Worm (Caenorhabditis elegans) whole organism, L4 larva: ENCODE results near the gene Y116A8C.27.

ENCODE experiments used
- F10B5.3 ChIP-seq: sonication (generic microtip); optimal IDR thresholded peaks from 2 replicates; lab custom pipeline; 2016; ENCODE audit warnings: mild to moderate bottlenecking, missing genetic modification characterization, missing compliant biosample characterization
- F37D6.2 ChIP-seq: sonication (generic microtip); optimal IDR thresholded peaks from 2 replicates; lab custom pipeline; 2016; ENCODE audit warnings: mild to moderate bottlenecking, missing genetic modification characterization, missing compliant biosample characterization
- F49E8.2 ChIP-seq: sonication (generic microtip); optimal IDR thresholded peaks from 2 replicates; lab custom pipeline; 2016; ENCODE audit warnings: missing compliant biosample characterization, mild to moderate bottlenecking, missing genetic modification characterization, borderline replicate concordance
- Y5F2A.4 ChIP-seq: fragments of 200-800 bp; sonication (Bioruptor generic); optimal IDR thresholded peaks from 2 replicates; lab custom pipeline; 2018; ENCODE audit warnings: mild to moderate bottlenecking, missing genetic modification characterization, missing compliant biosample characterization
- attf-4 ChIP-seq: sonication (generic microtip); optimal IDR thresholded peaks from 3 replicates; lab custom pipeline; 2017; ENCODE audit warnings: missing biosample characterization, missing genetic modification characterization
- ceh-20 ChIP-seq: fragments of 200-800 bp; sonication (Bioruptor generic); IDR thresholded peaks from 2 replicates; pipeline ENCODE4 v1.3.6; 2022; ENCODE audit warnings: missing genetic modification reagents, missing genetic modification characterization, missing compliant biosample characterization
- ceh-28 ChIP-seq: fragments of 150-350 bp; optimal IDR thresholded peaks from 2 replicates; lab custom pipeline; 2014; ENCODE audit warnings: missing biosample characterization, missing genetic modification reagents, missing genetic modification characterization
- ceh-44 ChIP-seq: fragments of 200-800 bp; sonication (Bioruptor generic); IDR thresholded peaks from 2 replicates; pipeline ENCODE4 v1.3.6; 2022; ENCODE audit warnings: missing genetic modification reagents, missing genetic modification characterization, missing compliant biosample characterization
- daf-8 ChIP-seq: fragments of 200-800 bp; sonication (Bioruptor generic); IDR thresholded peaks from 2 replicates; pipeline ENCODE4 v1.3.6; 2022; ENCODE audit warnings: missing genetic modification characterization, missing compliant biosample characterization
- dve-1 ChIP-seq: sonication (generic microtip); optimal IDR thresholded peaks from 2 replicates; lab custom pipeline; 2017; ENCODE audit warnings: antibody characterized with exemption, mild to moderate bottlenecking, missing genetic modification characterization, missing compliant biosample characterization; ENCODE audit not compliant: insufficient read depth
- fkh-10 ChIP-seq: fragments of 150-350 bp; optimal IDR thresholded peaks from 2 replicates; lab custom pipeline; 2014; ENCODE audit warnings: missing biosample characterization, missing genetic modification reagents, missing genetic modification characterization
- hif-1 ChIP-seq, 2 experiments: sonication (generic microtip); optimal IDR thresholded peaks; 2 replicates each; lab custom pipeline; 2016 to 2017; ENCODE audit warnings: missing compliant biosample characterization in 2 of 2, missing genetic modification characterization in 2 of 2, missing genetic modification reagents in 2 of 2, missing genotype in 2 of 2, mild to moderate bottlenecking in 1 of 2
- hlh-30 ChIP-seq: sonication (generic microtip); optimal IDR thresholded peaks from 2 replicates; lab custom pipeline; 2017; ENCODE audit warnings: antibody characterized with exemption, mild to moderate bottlenecking, missing genetic modification characterization, missing compliant biosample characterization; ENCODE audit not compliant: insufficient read depth
- hmg-1.1 ChIP-seq: fragments of 200-800 bp; sonication (Bioruptor generic); IDR thresholded peaks from 2 replicates; pipeline ENCODE4 v1.3.6; 2022; ENCODE audit warnings: missing genetic modification reagents, missing genetic modification characterization, missing compliant biosample characterization
- lin-13 ChIP-seq: fragments of 150-350 bp; optimal IDR thresholded peaks from 2 replicates; lab custom pipeline; 2014; ENCODE audit warnings: missing biosample characterization, missing genetic modification reagents, missing genetic modification characterization
- lin-15B ChIP-seq: fragments of 150-350 bp; sonication (generic microtip); optimal IDR thresholded peaks from 3 replicates; lab custom pipeline; 2014; ENCODE audit warnings: missing biosample characterization, missing genetic modification characterization
- lin-29 ChIP-seq: fragments of 200-800 bp; sonication (Bioruptor generic); IDR thresholded peaks from 2 replicates; pipeline ENCODE4 v1.3.6; 2022; ENCODE audit warnings: missing genetic modification reagents, missing genetic modification characterization, missing compliant biosample characterization
- lin-39 ChIP-seq: fragments of 150-350 bp; optimal IDR thresholded peaks from 2 replicates; lab custom pipeline; 2014; ENCODE audit warnings: missing biosample characterization, missing genetic modification reagents, missing genetic modification characterization
- lir-3 ChIP-seq: sonication (generic microtip); optimal IDR thresholded peaks from 2 replicates; lab custom pipeline; 2016; ENCODE audit warnings: mild to moderate bottlenecking, missing genetic modification characterization, missing compliant biosample characterization
- madf-9 ChIP-seq: fragments of 200-800 bp; sonication (Bioruptor generic); conservative IDR thresholded peaks from 2 replicates; pipeline ENCODE4 v1.3.6; 2022; ENCODE audit warnings: missing genetic modification reagents, missing genetic modification characterization, missing compliant biosample characterization
- mes-2 ChIP-seq: sonication (generic microtip); optimal IDR thresholded peaks from 2 replicates; lab custom pipeline; 2016; ENCODE audit warnings: missing genotype, mild to moderate bottlenecking, missing genetic modification characterization, missing compliant biosample characterization; ENCODE audit not compliant: poor library complexity, severe bottlenecking
- mxl-2 ChIP-seq: fragments of 200-800 bp; sonication (Bioruptor generic); conservative IDR thresholded peaks from 2 replicates; pipeline ENCODE4 v1.3.6; 2022; ENCODE audit warnings: missing genetic modification reagents, missing genetic modification characterization, missing compliant biosample characterization
- mxl-3 ChIP-seq: fragments of 200-800 bp; sonication (Bioruptor generic); optimal IDR thresholded peaks from 2 replicates; lab custom pipeline; 2018; ENCODE audit warnings: mild to moderate bottlenecking, missing genetic modification characterization, missing compliant biosample characterization
- nhr-11 ChIP-seq: fragments of 150-350 bp; optimal IDR thresholded peaks from 2 replicates; lab custom pipeline; 2014; ENCODE audit warnings: missing biosample characterization, missing genetic modification characterization
- nhr-111 ChIP-seq: fragments of 200-800 bp; sonication (Bioruptor generic); optimal IDR thresholded peaks from 2 replicates; lab custom pipeline; 2018; ENCODE audit warnings: mild to moderate bottlenecking, missing genetic modification characterization, missing compliant biosample characterization
- nhr-6 ChIP-seq: fragments of 150-350 bp; optimal IDR thresholded peaks from 2 replicates; lab custom pipeline; 2014; ENCODE audit warnings: missing biosample characterization, missing genetic modification characterization
- pqm-1 ChIP-seq: sonication (generic microtip); optimal IDR thresholded peaks from 2 replicates; lab custom pipeline; 2017; ENCODE audit warnings: missing biosample characterization, missing genetic modification characterization
- sdz-12 ChIP-seq: fragments of 200-800 bp; sonication (Bioruptor generic); optimal IDR thresholded peaks from 2 replicates; lab custom pipeline; 2018; ENCODE audit warnings: mild to moderate bottlenecking, missing genetic modification characterization, missing compliant biosample characterization
- snpc-1.2 ChIP-seq: fragments of 200-800 bp; sonication (Bioruptor generic); IDR thresholded peaks from 2 replicates; pipeline ENCODE4 v1.3.6; 2022; ENCODE audit warnings: missing genetic modification reagents, missing genetic modification characterization, missing compliant biosample characterization
- snpc-4 ChIP-seq: fragments of 150-350 bp; optimal IDR thresholded peaks from 2 replicates; lab custom pipeline; 2014; ENCODE audit warnings: missing biosample characterization, missing genetic modification characterization
- spr-3 ChIP-seq: fragments of 200-800 bp; sonication (Bioruptor generic); optimal IDR thresholded peaks from 2 replicates; lab custom pipeline; 2018; ENCODE audit warnings: mild to moderate bottlenecking, missing genetic modification characterization, missing compliant biosample characterization
- tra-1 ChIP-seq: fragments of 200-800 bp; sonication (Bioruptor generic); IDR thresholded peaks from 2 replicates; pipeline ENCODE4 v1.3.6; 2022; ENCODE audit warnings: missing genetic modification reagents, missing genetic modification characterization, missing compliant biosample characterization
- unc-39 ChIP-seq: sonication (generic microtip); optimal IDR thresholded peaks from 2 replicates; lab custom pipeline; 2017; ENCODE audit warnings: missing biosample characterization, missing genetic modification characterization

Y116A8C.27 gene

ce11 chrIV:17048257-17048656 lies 47.8 kb downstream of the Y116A8C.27 start, which contains the start of gene athp-3:
TSS of gene athp-3 (minus strand) at chrIV:17048357.
- no peak for TF ChIP-seq ceh-20
- no peak for TF ChIP-seq lin-29
- no peak for TF ChIP-seq tra-1 (GFP tag; lab: Robert Waterston, UW)
- no peak for TF ChIP-seq hif-1 (tag; optimal IDR thresholded peaks at IDR 0.05; lab: Kevin White, UChicago)
- TF ChIP-seq sdz-12 (GFP tag; lab: Kevin White, UChicago) = no peak
- TF ChIP-seq nhr-111 = no peak
- TF ChIP-seq nhr-11 = no peak
- no peak for TF ChIP-seq F37D6.2
- no peak for TF ChIP-seq Y5F2A.4 (GFP tag; lab: Kevin White, UChicago)
- TF ChIP-seq nhr-6 = no peak
- no peak for TF ChIP-seq lin-13 (GFP tag; lab: Kevin White, UChicago)
- TF ChIP-seq mxl-3 (GFP tag; lab: Kevin White, UChicago) = no peak
- no peak for TF ChIP-seq hmg-1.1 (GFP tag; lab: Robert Waterston, UW)
- no peak for TF ChIP-seq lin-15B (tag; lab: Kevin White, UChicago)
- no peak for TF ChIP-seq mxl-2 (GFP tag; lab: Robert Waterston, UW)
- TF ChIP-seq dve-1 (tag; lab: Kevin White, UChicago) = no peak
- no peak for TF ChIP-seq ceh-44 (GFP tag; lab: Robert Waterston, UW)
- TF ChIP-seq mes-2 (tag; lab: Kevin White, UChicago) = no peak
- TF ChIP-seq fkh-10 (GFP tag; lab: Kevin White, UChicago) = no peak
- TF ChIP-seq, all 104 proteins: peak for 0

ce11 chrIV:17045691-17046090 lies 50.4 kb downstream of the Y116A8C.27 start, which contains the start of gene clec-195:
TSS of gene clec-195 (minus strand) at chrIV:17045791.
- TF ChIP-seq hlh-30 (tag; lab: Kevin White, UChicago) = no peak
- TF ChIP-seq attf-4 (tag; lab: Kevin White, UChicago) = no peak
- TF ChIP-seq lin-29 = no peak
- no peak for TF ChIP-seq daf-8 (GFP tag; lab: Robert Waterston, UW)
- no peak for TF ChIP-seq snpc-1.2 (GFP tag; lab: Robert Waterston, UW)
- no peak for TF ChIP-seq Y5F2A.4 (GFP tag; lab: Kevin White, UChicago)
- TF ChIP-seq unc-39 (tag; lab: Kevin White, UChicago) = no peak
- no peak for TF ChIP-seq tra-1 (GFP tag; lab: Robert Waterston, UW)
- no peak for TF ChIP-seq spr-3 (GFP tag; lab: Kevin White, UChicago)
- no peak for TF ChIP-seq madf-9 (GFP tag; lab: Robert Waterston, UW)
- no peak for TF ChIP-seq lin-39 (tag; lab: Kevin White, UChicago)
- TF ChIP-seq F49E8.2 (tag; lab: Kevin White, UChicago) = no peak
- no peak for TF ChIP-seq pqm-1
- no peak for TF ChIP-seq hif-1 (tag; optimal IDR thresholded peaks at IDR 0.05; lab: Kevin White, UChicago)
- TF ChIP-seq lir-3 (tag; lab: Kevin White, UChicago) = no peak
- no peak for TF ChIP-seq ceh-28 (tag; lab: Kevin White, UChicago)
- TF ChIP-seq snpc-4 (tag; lab: Kevin White, UChicago) = no peak
- no peak for TF ChIP-seq F10B5.3 (tag; lab: Kevin White, UChicago)
